Worm (Caenorhabditis elegans) whole organism, young adult: Measurements from ENCODE around the gene C46F11.5.

Experiments used
- C06A6.2 ChIP-seq: fragments of 200-800 bp; sonication (Bioruptor generic); conservative IDR thresholded peaks from 2 replicates; pipeline ENCODE4 v1.3.6; 2022; ENCODE audit warnings: missing genetic modification characterization, missing compliant biosample characterization
- C17E4.6 ChIP-seq: fragments of 200-800 bp; sonication (Bioruptor generic); IDR thresholded peaks from 2 replicates; pipeline ENCODE4 v1.3.6; 2022; ENCODE audit warnings: missing genetic modification reagents, missing genetic modification characterization, missing compliant biosample characterization
- D2030.7 ChIP-seq: fragments of 200-800 bp; sonication (Bioruptor generic); IDR thresholded peaks from 2 replicates; pipeline ENCODE4 v1.3.6; 2022; ENCODE audit warnings: missing genetic modification reagents, missing genetic modification characterization, missing compliant biosample characterization
- F23B12.7 ChIP-seq: sonication (generic microtip); optimal IDR thresholded peaks from 2 replicates; lab custom pipeline; 2017; ENCODE audit warnings: missing genetic modification characterization, mild to moderate bottlenecking, missing compliant biosample characterization, antibody characterized with exemption, moderate library complexity; ENCODE audit not compliant: insufficient read depth
- F57A8.1 ChIP-seq: fragments of 200-800 bp; sonication (Bioruptor generic); optimal IDR thresholded peaks from 2 replicates; lab custom pipeline; 2018; ENCODE audit warnings: mild to moderate bottlenecking, missing genetic modification characterization, moderate library complexity, missing compliant biosample characterization
- Y53F4B.3 ChIP-seq: fragments of 200-800 bp; sonication (Bioruptor generic); IDR thresholded peaks from 2 replicates; pipeline ENCODE4 v1.3.6; 2022; ENCODE audit warnings: missing genetic modification reagents, missing genetic modification characterization, missing compliant biosample characterization
- Y79H2A.3 ChIP-seq: fragments of 200-800 bp; sonication (Bioruptor generic); conservative IDR thresholded peaks from 2 replicates; pipeline ENCODE4 v1.3.6; 2022; ENCODE audit warnings: missing genetic modification reagents, missing genetic modification characterization, missing compliant biosample characterization
- ZK185.1 ChIP-seq: sonication (generic microtip); optimal IDR thresholded peaks from 2 replicates; lab custom pipeline; 2016; ENCODE audit warnings: mild to moderate bottlenecking, missing genetic modification characterization, missing compliant biosample characterization; ENCODE audit not compliant: poor library complexity, severe bottlenecking
- cebp-2 ChIP-seq: fragments of 200-800 bp; sonication (Bioruptor generic); IDR thresholded peaks from 2 replicates; pipeline ENCODE4 v1.3.6; 2022; ENCODE audit warnings: missing genetic modification characterization, missing compliant biosample characterization
- ceh-100 ChIP-seq: fragments of 200-800 bp; sonication (Bioruptor generic); IDR thresholded peaks from 2 replicates; pipeline ENCODE4 v1.3.6; 2022; ENCODE audit warnings: missing genetic modification reagents, missing genetic modification characterization, missing compliant biosample characterization
- die-1 ChIP-seq: sonication (generic microtip); optimal IDR thresholded peaks from 2 replicates; lab custom pipeline; 2016; ENCODE audit warnings: missing genotype, mild to moderate bottlenecking, missing genetic modification characterization, missing compliant biosample characterization
- egl-44 ChIP-seq: fragments of 200-800 bp; sonication (Bioruptor generic); IDR thresholded peaks from 2 replicates; pipeline ENCODE4 v1.3.6; 2022; ENCODE audit warnings: missing genetic modification reagents, missing genetic modification characterization, missing compliant biosample characterization
- ets-4 ChIP-seq: fragments of 200-800 bp; sonication (Bioruptor generic); optimal IDR thresholded peaks from 2 replicates; lab custom pipeline; 2018; ENCODE audit warnings: mild to moderate bottlenecking, missing genetic modification characterization, missing compliant biosample characterization
- him-1 ChIP-seq: sonication (generic microtip); optimal IDR thresholded peaks from 2 replicates; lab custom pipeline; 2016; ENCODE audit warnings: missing genotype, missing genetic modification reagents, missing genetic modification characterization, missing compliant biosample characterization
- hsf-1 ChIP-seq: fragments of 200-800 bp; sonication (Bioruptor generic); IDR thresholded peaks from 2 replicates; pipeline ENCODE4 v1.3.6; 2022; ENCODE audit warnings: missing genetic modification reagents, missing genetic modification characterization, missing compliant biosample characterization
- lin-54 ChIP-seq: fragments of 200-800 bp; sonication (Bioruptor generic); optimal IDR thresholded peaks from 2 replicates; lab custom pipeline; 2018; ENCODE audit warnings: mild to moderate bottlenecking, missing genetic modification characterization, missing compliant biosample characterization
- mel-28 ChIP-seq: sonication (generic microtip); optimal IDR thresholded peaks from 2 replicates; lab custom pipeline; 2016; ENCODE audit warnings: borderline replicate concordance, mild to moderate bottlenecking, missing genetic modification characterization, missing compliant biosample characterization
- nfyb-1 ChIP-seq: fragments of 200-800 bp; sonication (Bioruptor generic); IDR thresholded peaks from 2 replicates; pipeline ENCODE4 v1.3.6; 2022; ENCODE audit warnings: missing genetic modification reagents, missing genetic modification characterization, missing compliant biosample characterization
- nhr-179 ChIP-seq: sonication (generic microtip); optimal IDR thresholded peaks from 2 replicates; lab custom pipeline; 2016; ENCODE audit warnings: mild to moderate bottlenecking, missing genetic modification characterization, missing compliant biosample characterization
- nhr-80 ChIP-seq: sonication (generic microtip); optimal IDR thresholded peaks from 2 replicates; lab custom pipeline; 2016; ENCODE audit warnings: missing genetic modification characterization, missing compliant biosample characterization
- rcor-1 ChIP-seq: fragments of 200-800 bp; sonication (Bioruptor generic); IDR thresholded peaks from 2 replicates; pipeline ENCODE4 v1.3.6; 2022; ENCODE audit warnings: missing genetic modification reagents, missing genetic modification characterization, missing compliant biosample characterization
- sea-2 ChIP-seq: fragments of 200-800 bp; sonication (Bioruptor generic); IDR thresholded peaks from 2 replicates; pipeline ENCODE4 v1.3.6; 2022; ENCODE audit warnings: missing genetic modification characterization, missing compliant biosample characterization
- snpc-3.4 ChIP-seq: sonication (generic microtip); optimal IDR thresholded peaks from 2 replicates; lab custom pipeline; 2017; ENCODE audit warnings: missing genetic modification characterization, mild to moderate bottlenecking, missing compliant biosample characterization, antibody characterized with exemption, moderate library complexity, missing genotype, missing genetic modification reagents
- tbx-9 ChIP-seq: sonication (generic microtip); optimal IDR thresholded peaks from 2 replicates; lab custom pipeline; 2016; ENCODE audit warnings: borderline replicate concordance, missing genetic modification characterization, inconsistent platforms, missing compliant biosample characterization
- zfh-2 ChIP-seq: fragments of 200-800 bp; sonication (Bioruptor generic); conservative IDR thresholded peaks from 2 replicates; pipeline ENCODE4 v1.3.6; 2022; ENCODE audit warnings: missing genetic modification reagents, missing genetic modification characterization, missing compliant biosample characterization
- ztf-26 ChIP-seq: sonication (generic microtip); optimal IDR thresholded peaks from 2 replicates; lab custom pipeline; 2017; ENCODE audit warnings: missing genetic modification characterization, missing compliant biosample characterization
- ztf-28 ChIP-seq: fragments of 200-800 bp; sonication (Bioruptor generic); IDR thresholded peaks from 2 replicates; pipeline ENCODE4 v1.3.6; 2022; ENCODE audit warnings: missing genetic modification reagents, missing genetic modification characterization, missing compliant biosample characterization
- ztf-6 ChIP-seq: fragments of 200-800 bp; sonication (Bioruptor generic); IDR thresholded peaks from 2 replicates; pipeline ENCODE4 v1.3.6; 2022; ENCODE audit warnings: missing genetic modification reagents, missing genetic modification characterization, missing compliant biosample characterization

Gene C46F11.5

DNA sequence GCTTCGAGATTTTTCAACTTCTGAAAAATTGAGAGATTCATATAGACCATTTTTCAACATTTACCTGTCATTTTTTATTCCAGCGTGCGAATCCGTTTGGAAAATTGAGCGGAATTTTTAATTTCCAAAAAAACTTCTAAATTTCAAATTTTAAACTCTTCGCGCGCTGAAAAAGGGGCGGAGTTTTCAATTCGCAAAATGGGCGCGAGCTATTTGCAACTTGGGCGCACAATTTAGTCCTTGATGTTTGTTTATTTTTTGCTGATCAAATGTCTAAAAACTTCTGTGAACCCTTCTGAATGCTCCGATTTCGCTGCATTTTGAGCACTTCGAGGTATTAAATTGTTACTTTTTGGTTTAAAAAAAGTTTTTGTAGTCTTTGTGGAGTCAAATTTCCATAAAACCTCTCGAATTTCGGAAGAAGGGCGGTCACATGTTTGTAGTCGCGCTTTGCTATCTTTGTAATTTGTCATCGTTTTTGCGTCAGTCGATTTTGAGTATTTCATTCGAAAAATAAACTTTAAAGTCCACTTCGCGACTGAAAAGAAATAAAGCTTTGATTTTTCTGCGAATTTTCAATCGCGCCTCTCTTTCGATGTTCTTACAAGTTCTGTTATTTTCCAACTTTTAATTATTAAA lies 6.6 kb downstream of the C46F11.5 start, which contains the start of the genes madf-8 and gsr-1 (continued):
- no peak for TF ChIP-seq sea-2 (GFP tag; lab: Robert Waterston, UW)
- no peak for TF ChIP-seq ztf-6 (GFP tag; lab: Robert Waterston, UW)
- TF ChIP-seq ZK185.1 = peak; percentile 17

DNA sequence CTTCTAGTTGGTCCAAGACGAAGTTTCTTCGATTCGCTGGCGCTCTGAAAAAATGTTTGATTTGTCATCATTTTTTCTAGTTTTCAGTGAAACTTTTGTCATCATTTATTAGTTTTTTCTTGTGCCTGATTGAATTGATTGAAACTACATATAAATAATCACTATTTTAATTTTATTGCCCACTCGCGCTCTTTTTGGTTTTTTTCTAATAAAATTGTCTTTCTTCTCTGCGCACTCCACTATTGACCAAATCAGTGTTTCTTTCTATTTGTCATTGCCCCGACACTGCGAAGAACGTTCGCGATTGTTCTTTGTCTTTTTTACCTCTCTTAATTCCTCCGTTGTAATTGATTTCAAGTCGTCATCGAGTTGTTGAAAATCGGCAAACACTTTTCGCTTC lies 7.1 kb downstream of the C46F11.5 start:
- no peak for TF ChIP-seq tbx-9 (tag; lab: Kevin White, UChicago)
- no peak for TF ChIP-seq him-1 (tag; lab: Kevin White, UChicago)
- TF ChIP-seq C06A6.2 (GFP tag; lab: Robert Waterston, UW) = no peak
- TF ChIP-seq cebp-2 (GFP tag; lab: Robert Waterston, UW) = no peak
- no peak for TF ChIP-seq ets-4 (GFP tag; lab: Kevin White, UChicago)
- TF ChIP-seq die-1 (tag; lab: Kevin White, UChicago) = no peak
- TF ChIP-seq D2030.7 (GFP tag; lab: Robert Waterston, UW) = no peak
- TF ChIP-seq ceh-100 = no peak
- TF ChIP-seq mel-28 = no peak
- no peak for TF ChIP-seq zfh-2 (GFP tag; lab: Robert Waterston, UW)
- peak; percentile 26 for TF ChIP-seq nhr-80 (tag; lab: Kevin White, UChicago)
- TF ChIP-seq rcor-1 (GFP tag; lab: Robert Waterston, UW) = no peak
- TF ChIP-seq Y53F4B.3 (GFP tag; lab: Robert Waterston, UW) = no peak
- no peak for TF ChIP-seq nhr-179 (tag; lab: Kevin White, UChicago)
- TF ChIP-seq ztf-26 (tag; lab: Kevin White, UChicago) = peak; percentile 11
- TF ChIP-seq C17E4.6 (GFP tag; lab: Robert Waterston, UW) = no peak
- TF ChIP-seq hsf-1 (GFP tag; lab: Robert Waterston, UW) = peak; percentile 49; the same call in 1 of the 2 replicates
- TF ChIP-seq ZK185.1 = no peak
- no peak for TF ChIP-seq F57A8.1 (GFP tag; lab: Kevin White, UChicago)
- TF ChIP-seq F23B12.7 (tag; lab: Kevin White, UChicago) = no peak
- no peak for TF ChIP-seq ztf-28 (GFP tag; lab: Robert Waterston, UW)

DNA sequence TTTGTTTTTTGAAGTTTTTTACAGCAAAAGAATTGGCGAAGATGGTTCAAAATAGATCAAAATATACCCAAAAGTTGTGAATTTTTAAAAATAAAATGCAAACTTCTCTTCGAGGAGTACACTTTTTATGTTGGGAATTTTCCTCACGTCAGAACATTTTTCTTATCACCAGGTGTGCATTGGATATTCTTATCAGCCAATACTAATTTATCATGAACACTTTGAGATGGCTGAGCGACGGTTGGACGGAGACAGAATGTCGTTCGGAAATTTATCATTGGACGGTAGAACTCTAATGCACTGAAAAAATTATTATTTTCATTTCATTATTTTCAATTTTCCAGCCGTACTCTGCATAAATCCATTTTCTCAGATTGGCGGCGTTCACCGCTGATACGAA lies 8.1 kb downstream of the C46F11.5 start:
- TF ChIP-seq Y79H2A.3 (GFP tag; lab: Robert Waterston, UW) (no peak), nhr-80 (tag; lab: Kevin White, UChicago) (peak; percentile 64), snpc-3.4 (tag; lab: Kevin White, UChicago) (no peak), egl-44 (no peak)

DNA sequence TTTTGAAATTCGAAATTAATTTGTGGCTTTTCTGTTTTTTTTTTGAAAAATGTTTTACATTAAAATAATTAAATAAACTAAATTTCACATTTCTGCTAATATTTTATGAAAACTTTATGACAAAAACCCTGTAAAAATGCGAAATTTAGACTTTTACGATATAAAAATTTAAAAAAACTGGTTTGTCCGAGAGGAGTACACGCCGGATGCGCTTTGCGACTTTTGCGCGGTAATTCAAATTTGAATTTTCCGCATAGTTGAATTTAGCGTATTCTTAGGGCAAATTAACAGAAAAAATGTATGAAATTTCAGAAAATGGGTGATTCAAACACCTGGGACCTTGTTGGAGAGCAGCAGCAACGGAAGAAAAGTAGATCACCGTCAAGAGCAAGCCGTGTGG lies 13.3 kb downstream of the C46F11.5 start, which contains the start of gene unc-93:
unc-93 (plus strand) TSS at position 301 of the 400 bp plus-strand sequence.
- TF ChIP-seq nfyb-1 (GFP tag; lab: Robert Waterston, UW) = no peak
- peak; percentile 16 for TF ChIP-seq him-1 (tag; lab: Kevin White, UChicago)
- TF ChIP-seq lin-54 (GFP tag; lab: Kevin White, UChicago) = peak; percentile 22

DNA sequence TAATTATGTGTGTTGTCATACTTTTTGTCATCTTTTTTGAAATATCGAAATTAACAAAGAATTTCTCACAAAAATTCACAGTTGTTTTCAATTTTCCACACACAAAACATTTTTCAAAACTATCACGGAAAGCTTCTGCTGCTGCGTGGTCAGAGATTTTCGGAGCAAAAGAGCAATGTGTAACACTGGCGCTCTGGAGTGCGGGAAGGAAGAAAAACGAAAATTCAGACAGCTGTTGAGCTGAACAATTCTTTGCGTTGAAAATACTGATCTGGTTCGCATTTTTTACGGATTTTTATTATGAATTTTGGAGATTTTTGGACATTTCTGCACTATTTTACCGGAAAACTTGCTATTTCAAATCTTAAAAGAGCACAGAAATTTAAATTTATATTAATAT lies 13.8 kb downstream of the C46F11.5 start:
- no peak for TF ChIP-seq ceh-100
- no peak for TF ChIP-seq snpc-3.4 (tag; lab: Kevin White, UChicago)
